Fruit fly (Drosophila melanogaster): ENCODE measurements around the gene ninaB.
A peak's percentile ranks its signal among the peaks of the same experiment; 100 is the strongest.

- no peak for TF ChIP-seq CG5204 (GFP tag; optimal IDR thresholded peaks at IDR 0.05)
- TF ChIP-seq kay (GFP tag; ENCODE audit: borderline replicate concordance), result peak; percentile 58
- TF ChIP-seq CG33017 (tag; optimal IDR thresholded peaks at IDR 0.05), result peak; percentile 59
- TF ChIP-seq tj (GFP tag; optimal IDR thresholded peaks at IDR 0.05), result peak; percentile 72
- TF ChIP-seq CG1620 (GFP tag; optimal IDR thresholded peaks at IDR 0.05), result no peak
- peak; percentile 50 for TF ChIP-seq bab1 (GFP tag; optimal IDR thresholded peaks at IDR 0.05)
- TF ChIP-seq CG7101 (tag; optimal IDR thresholded peaks at IDR 0.05), result peak; percentile 62
- peak; percentile 82 for TF ChIP-seq CG12768 (GFP tag; optimal IDR thresholded peaks at IDR 0.05)
- TF ChIP-seq Crg-1 (GFP tag; optimal IDR thresholded peaks at IDR 0.05), result no peak
- TF ChIP-seq Mnt (GFP tag; optimal IDR thresholded peaks at IDR 0.05), result peak; percentile 82
- TF ChIP-seq pad (GFP tag; optimal IDR thresholded peaks at IDR 0.05), result peak; percentile 22
- TF ChIP-seq toe (GFP tag; optimal IDR thresholded peaks at IDR 0.05), result peak; percentile 47
- peak; percentile 60 for TF ChIP-seq CG7045 (GFP tag; optimal IDR thresholded peaks at IDR 0.05)
- TF ChIP-seq ovo (GFP tag; optimal IDR thresholded peaks at IDR 0.05), result no peak
Measured at dm6 chr3R:13715012-13715673, 14.8 kb downstream of the ninaB start, which contains the start of gene kmr.
